Worm (Caenorhabditis elegans) whole organism, L4 larva: ENCODE results near the gene C04B4.4.
A peak's percentile ranks its signal among the peaks of the same experiment; 100 is the strongest.

ENCODE experiments used
- F10B5.3 ChIP-seq: sonication (generic microtip); optimal IDR thresholded peaks from 2 replicates; lab custom pipeline; 2016; ENCODE audit warnings: mild to moderate bottlenecking, missing genetic modification characterization, missing compliant biosample characterization
- T26A8.4 ChIP-seq: fragments of 200-800 bp; sonication (Bioruptor generic); IDR thresholded peaks from 2 replicates; pipeline ENCODE4 v1.3.6; 2022; ENCODE audit warnings: missing genetic modification characterization, missing compliant biosample characterization
- Y75B8A.6 ChIP-seq: fragments of 200-800 bp; sonication (Bioruptor generic); IDR thresholded peaks from 2 replicates; pipeline ENCODE4 v1.3.6; 2022; ENCODE audit warnings: missing genetic modification reagents, missing genetic modification characterization, missing compliant biosample characterization
- ZK337.2 ChIP-seq: fragments of 200-800 bp; sonication (Bioruptor generic); IDR thresholded peaks from 2 replicates; pipeline ENCODE4 v1.3.6; 2022; ENCODE audit warnings: missing genetic modification reagents, missing genetic modification characterization, missing compliant biosample characterization
- aly-2 ChIP-seq: sonication (generic microtip); optimal IDR thresholded peaks from 2 replicates; lab custom pipeline; 2018; ENCODE audit warnings: missing biosample characterization, missing genetic modification characterization
- arid-1 ChIP-seq: fragments of 200-800 bp; sonication (Bioruptor generic); conservative IDR thresholded peaks from 2 replicates; pipeline ENCODE4 v1.3.6; 2022; ENCODE audit warnings: missing genetic modification reagents, missing genetic modification characterization, missing compliant biosample characterization
- ceh-32 ChIP-seq: sonication (generic microtip); optimal IDR thresholded peaks from 2 replicates; lab custom pipeline; 2016; ENCODE audit warnings: mild to moderate bottlenecking, missing genetic modification characterization, missing compliant biosample characterization; ENCODE audit not compliant: poor library complexity
- ceh-44 ChIP-seq: fragments of 200-800 bp; sonication (Bioruptor generic); IDR thresholded peaks from 2 replicates; pipeline ENCODE4 v1.3.6; 2022; ENCODE audit warnings: missing genetic modification reagents, missing genetic modification characterization, missing compliant biosample characterization
- ces-1 ChIP-seq: fragments of 150-350 bp; sonication (generic microtip); optimal IDR thresholded peaks from 4 replicates; lab custom pipeline; 2014; ENCODE audit warnings: missing biosample characterization, missing genetic modification reagents, missing genetic modification characterization
- daf-12 ChIP-seq: fragments of 150-350 bp; optimal IDR thresholded peaks from 2 replicates; lab custom pipeline; 2014; ENCODE audit warnings: missing biosample characterization, missing genetic modification reagents, missing genetic modification characterization
- daf-16 ChIP-seq, 3 experiments: sonication (generic microtip); optimal IDR thresholded peaks; 2 replicates each; lab custom pipeline; 2016 to 2017; ENCODE audit warnings: missing genetic modification characterization in 3 of 3, missing genetic modification reagents in 3 of 3, mild to moderate bottlenecking in 2 of 3, missing compliant biosample characterization in 2 of 3, missing biosample characterization in 1 of 3, moderate library complexity in 1 of 3
- daf-19 ChIP-seq: fragments of 200-800 bp; sonication (Bioruptor generic); conservative IDR thresholded peaks from 2 replicates; pipeline ENCODE4 v1.3.6; 2022; ENCODE audit warnings: missing genetic modification characterization, missing compliant biosample characterization
- dmd-9 ChIP-seq: fragments of 200-800 bp; sonication (Bioruptor generic); IDR thresholded peaks from 2 replicates; pipeline ENCODE4 v1.3.6; 2022; ENCODE audit warnings: missing genetic modification reagents, missing genetic modification characterization, missing compliant biosample characterization
- dpl-1 ChIP-seq: fragments of 150-350 bp; optimal IDR thresholded peaks from 2 replicates; lab custom pipeline; 2014; ENCODE audit warnings: missing biosample characterization, missing genetic modification reagents, missing genetic modification characterization
- duxl-1 ChIP-seq: sonication (generic microtip); optimal IDR thresholded peaks from 2 replicates; lab custom pipeline; 2016; ENCODE audit warnings: mild to moderate bottlenecking, missing genetic modification characterization, moderate library complexity, missing compliant biosample characterization; ENCODE audit not compliant: poor library complexity
- dve-1 ChIP-seq: sonication (generic microtip); optimal IDR thresholded peaks from 2 replicates; lab custom pipeline; 2017; ENCODE audit warnings: antibody characterized with exemption, mild to moderate bottlenecking, missing genetic modification characterization, missing compliant biosample characterization; ENCODE audit not compliant: insufficient read depth
- lin-38 ChIP-seq: fragments of 200-800 bp; sonication (Bioruptor generic); IDR thresholded peaks from 2 replicates; pipeline ENCODE4 v1.3.6; 2022; ENCODE audit warnings: missing genetic modification reagents, missing genetic modification characterization, missing compliant biosample characterization
- mdl-1 ChIP-seq, 2 experiments: fragments of 150-350 bp in 1 of 2; sonication (generic microtip) in 1 of 2; optimal IDR thresholded peaks; 2 replicates each; lab custom pipeline; 2014 to 2017; ENCODE audit warnings: missing biosample characterization in 2 of 2, missing genetic modification characterization in 2 of 2
- mep-1 ChIP-seq: fragments of 150-350 bp; sonication (generic microtip); optimal IDR thresholded peaks from 3 replicates; lab custom pipeline; 2014; ENCODE audit warnings: missing biosample characterization, missing genetic modification characterization
- mxl-3 ChIP-seq: fragments of 200-800 bp; sonication (Bioruptor generic); optimal IDR thresholded peaks from 2 replicates; lab custom pipeline; 2018; ENCODE audit warnings: mild to moderate bottlenecking, missing genetic modification characterization, missing compliant biosample characterization
- nhr-42 ChIP-seq: fragments of 200-800 bp; sonication (Bioruptor generic); IDR thresholded peaks from 2 replicates; pipeline ENCODE4 v1.3.6; 2022; ENCODE audit warnings: missing genetic modification characterization, missing compliant biosample characterization
- nhr-48 ChIP-seq: sonication (generic microtip); optimal IDR thresholded peaks from 2 replicates; lab custom pipeline; 2016; ENCODE audit warnings: mild to moderate bottlenecking, missing genetic modification characterization, missing compliant biosample characterization
- pha-4 ChIP-seq, 2 experiments: fragments of 150-350 bp in 1 of 2; fragments of 200-800 bp in 1 of 2; sonication (Bioruptor generic) in 1 of 2; IDR thresholded peaks in 1 of 2; optimal IDR thresholded peaks in 1 of 2; 2 replicates each; pipeline versions ENCODE4 v1.3.6 to Lab custom; 2014 to 2022; ENCODE audit warnings: missing genetic modification characterization in 2 of 2, missing genetic modification reagents in 2 of 2, missing biosample characterization in 1 of 2, missing compliant biosample characterization in 1 of 2
- rbr-2 ChIP-seq: sonication (generic microtip); optimal IDR thresholded peaks from 2 replicates; lab custom pipeline; 2016; ENCODE audit warnings: missing genotype, missing genetic modification characterization, missing compliant biosample characterization
- snpc-1.2 ChIP-seq: fragments of 200-800 bp; sonication (Bioruptor generic); IDR thresholded peaks from 2 replicates; pipeline ENCODE4 v1.3.6; 2022; ENCODE audit warnings: missing genetic modification reagents, missing genetic modification characterization, missing compliant biosample characterization
- snpc-4 ChIP-seq: fragments of 150-350 bp; optimal IDR thresholded peaks from 2 replicates; lab custom pipeline; 2014; ENCODE audit warnings: missing biosample characterization, missing genetic modification characterization
- spr-1 ChIP-seq: sonication (generic microtip); optimal IDR thresholded peaks from 2 replicates; lab custom pipeline; 2016; ENCODE audit warnings: mild to moderate bottlenecking, missing genetic modification characterization, missing compliant biosample characterization
- spr-3 ChIP-seq: fragments of 200-800 bp; sonication (Bioruptor generic); optimal IDR thresholded peaks from 2 replicates; lab custom pipeline; 2018; ENCODE audit warnings: mild to moderate bottlenecking, missing genetic modification characterization, missing compliant biosample characterization
- tag-97 ChIP-seq: fragments of 200-800 bp; sonication (Bioruptor generic); IDR thresholded peaks from 2 replicates; pipeline ENCODE4 v1.3.6; 2022; ENCODE audit warnings: missing genetic modification characterization, missing compliant biosample characterization
- unc-130 ChIP-seq: sonication (generic microtip); optimal IDR thresholded peaks from 2 replicates; lab custom pipeline; 2016; ENCODE audit warnings: missing genetic modification reagents, missing genetic modification characterization, missing compliant biosample characterization
- unc-39 ChIP-seq: sonication (generic microtip); optimal IDR thresholded peaks from 2 replicates; lab custom pipeline; 2017; ENCODE audit warnings: missing biosample characterization, missing genetic modification characterization
- unc-62 ChIP-seq, 3 experiments: fragments of 150-350 bp in 1 of 3; sonication (generic microtip); optimal IDR thresholded peaks in 2 of 3; peaks in 1 of 3; 1 replicate in 1 of 3; 2 replicates in 2 of 3; lab custom pipeline; 2014 to 2017; ENCODE audit warnings: missing biosample characterization in 3 of 3, missing genetic modification characterization in 3 of 3, missing genetic modification reagents in 3 of 3, missing genotype in 1 of 3
- zip-11 ChIP-seq: fragments of 200-800 bp; sonication (Bioruptor generic); IDR thresholded peaks from 2 replicates; pipeline ENCODE4 v1.3.6; 2022; ENCODE audit warnings: missing genetic modification characterization, missing compliant biosample characterization
- ztf-11 ChIP-seq: fragments of 150-350 bp; optimal IDR thresholded peaks from 2 replicates; lab custom pipeline; 2014; ENCODE audit warnings: missing biosample characterization, missing genetic modification characterization

C04B4.4 gene

DNA sequence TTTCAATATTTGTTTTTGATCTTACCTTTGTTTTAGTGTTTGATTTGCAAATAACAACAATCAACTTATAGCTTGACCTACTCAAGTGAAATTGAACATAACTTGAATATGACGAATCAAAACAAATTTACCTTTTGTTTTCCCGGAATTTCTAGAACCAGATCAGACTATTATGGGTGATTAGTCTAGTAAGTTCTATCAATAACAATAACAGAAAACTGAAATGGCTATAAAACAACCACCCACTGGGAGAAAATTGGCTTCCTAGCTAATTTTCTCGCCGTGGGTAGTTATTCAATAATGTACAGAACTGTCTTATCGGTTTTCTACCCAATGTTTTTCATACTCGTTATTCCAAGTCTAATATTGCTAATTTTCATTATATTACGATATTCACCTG is 38.0 kb downstream of the C04B4.4 start, which contains the start of gene srd-45:
srd-45 (plus strand) TSS at position 301 of the 400 bp plus-strand sequence.
- TF ChIP-seq unc-130 (no peak), mep-1 (tag; lab: Kevin White, UChicago) (no peak), unc-62 (GFP tag; optimal IDR thresholded peaks at IDR 0.05 in 1 of 2; lab: Kevin White, UChicago) (peak in 1 of 2 experiments; percentile 7), unc-62 (tag; optimal IDR thresholded peaks at IDR 0.05; lab: Kevin White, UChicago) (no peak)

DNA sequence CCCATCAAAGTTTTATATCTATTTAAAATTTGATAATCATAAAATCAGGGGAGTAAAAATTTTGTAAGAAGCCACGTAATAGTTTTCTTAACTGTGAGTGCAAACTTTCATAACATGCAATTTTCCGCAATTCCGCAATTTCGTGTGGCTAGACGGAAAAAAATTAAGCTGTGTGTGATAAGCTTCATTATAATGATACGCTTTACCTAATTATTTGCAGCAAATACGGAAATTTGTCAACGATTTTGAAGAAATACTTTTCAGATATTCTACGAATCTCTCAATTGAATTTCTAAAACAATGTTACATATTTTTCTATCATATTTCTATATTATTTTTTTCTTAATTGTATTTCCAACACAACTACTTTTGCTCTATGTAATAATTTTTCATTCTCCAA is 41.2 kb downstream of the C04B4.4 start, which contains the start of gene srd-46:
srd-46 (plus strand) TSS at position 301 of the 400 bp plus-strand sequence.
- TF ChIP-seq F10B5.3 (tag; lab: Kevin White, UChicago) (no peak), mxl-3 (GFP tag; lab: Kevin White, UChicago) (no peak), ZK337.2 (no peak), dve-1 (tag; lab: Kevin White, UChicago) (no peak), spr-3 (GFP tag; lab: Kevin White, UChicago) (no peak), unc-39 (tag; lab: Kevin White, UChicago) (no peak), T26A8.4 (GFP tag; lab: Robert Waterston, UW) (no peak), tag-97 (GFP tag; lab: Robert Waterston, UW) (no peak), arid-1 (no peak), daf-12 (no peak), ceh-32 (tag; lab: Kevin White, UChicago) (no peak)

DNA sequence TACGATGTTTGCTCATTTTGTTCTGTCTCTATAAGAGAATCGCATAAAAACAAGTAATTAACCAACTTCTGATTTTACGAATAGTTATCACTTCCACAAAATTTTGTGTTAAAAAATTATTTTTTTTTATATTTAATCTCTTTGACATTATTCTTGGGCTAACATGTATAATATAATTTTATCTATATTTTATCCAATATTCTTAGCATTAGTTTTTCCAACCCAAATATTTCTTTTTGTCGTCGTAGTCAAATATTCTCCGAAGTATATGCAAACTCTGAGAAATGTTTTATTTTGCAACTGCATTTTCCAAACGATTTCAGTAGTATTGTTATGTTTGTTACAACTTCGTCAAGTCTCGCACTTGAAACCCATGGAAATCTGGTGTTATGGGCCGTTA is 42.8 kb downstream of the C04B4.4 start, which contains the start of gene srd-47:
srd-47 (plus strand) TSS at position 164 of the 400 bp plus-strand sequence.
- TF ChIP-seq unc-62 (GFP tag; optimal IDR thresholded peaks at IDR 0.05 in 1 of 2; lab: Kevin White, UChicago) = peak in 1 of 2 experiments; percentile 56
- TF ChIP-seq unc-62 (tag; optimal IDR thresholded peaks at IDR 0.05; lab: Kevin White, UChicago) = no peak
- TF ChIP-seq lin-38 = no peak
- no peak for TF ChIP-seq ztf-11 (tag; lab: Kevin White, UChicago)

DNA sequence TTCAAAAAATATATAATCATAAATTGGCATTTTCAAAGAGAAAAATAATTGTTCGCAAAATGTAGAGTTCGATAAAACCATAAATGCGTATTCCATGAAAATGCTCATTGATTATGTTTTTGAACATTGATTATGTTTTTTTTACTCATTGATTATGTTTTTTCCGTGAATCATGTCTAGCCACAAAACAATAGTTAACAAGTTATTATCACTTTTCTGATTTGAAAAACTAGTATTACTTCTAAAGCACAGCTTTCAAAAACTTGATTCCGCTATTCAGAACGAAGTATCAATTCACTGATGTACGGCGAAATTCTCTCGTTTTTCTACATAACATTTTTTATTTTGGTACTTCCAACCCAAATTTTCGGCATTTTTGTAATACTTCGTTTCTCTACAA is 45.2 kb downstream of the C04B4.4 start, which contains the start of gene srd-48:
srd-48 (plus strand) TSS at position 301 of the 400 bp plus-strand sequence.
- TF ChIP-seq nhr-48 (tag; lab: Kevin White, UChicago) = no peak
- no peak for TF ChIP-seq dpl-1 (GFP tag; lab: Kevin White, UChicago)
- no peak for TF ChIP-seq ces-1 (GFP tag; lab: Kevin White, UChicago)
- TF ChIP-seq zip-11 (GFP tag; lab: Robert Waterston, UW) = no peak
- no peak for TF ChIP-seq snpc-4 (tag; lab: Kevin White, UChicago)
- TF ChIP-seq, all 104 proteins: peak for 0

DNA sequence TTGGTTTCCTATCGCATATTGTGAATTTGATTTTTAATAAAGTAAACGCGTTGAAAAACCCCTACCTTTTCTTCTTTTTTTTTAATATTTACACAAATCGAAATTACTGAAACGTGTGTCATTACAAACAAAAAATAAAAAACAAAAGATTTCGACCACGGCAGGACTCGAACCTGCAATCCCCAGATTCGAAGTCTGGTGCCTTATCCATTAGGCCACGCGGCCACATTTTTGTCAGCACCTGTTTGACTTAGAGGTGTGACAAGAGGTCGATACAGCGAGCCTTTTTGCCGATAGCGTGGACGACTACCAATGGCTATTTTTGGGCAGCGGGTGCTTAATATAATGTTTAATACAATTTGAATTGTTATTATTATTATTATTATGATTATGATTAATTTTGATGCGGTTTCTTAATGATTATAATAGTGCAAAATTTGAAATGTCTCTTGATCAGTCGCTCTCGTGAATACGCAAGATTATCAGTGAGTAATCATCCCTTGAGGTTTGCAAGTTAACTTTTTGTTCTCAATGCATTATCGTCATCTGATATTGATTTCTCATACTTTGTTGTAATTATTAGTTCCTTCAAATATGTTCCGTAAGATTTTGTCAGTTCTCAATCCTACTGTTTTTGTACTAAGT is 47.3 kb downstream of the C04B4.4 start, which contains the start of gene srd-44:
srd-44 (plus strand) TSS at position 595 of the 645 bp plus-strand sequence.
- TF ChIP-seq dmd-9 (0 out of 2 replicates have a peak, but pooled peaks have one; percentile 21), ZK337.2 (no peak), pha-4 (GFP tag; IDR thresholded peaks at IDR 0.05; lab: Robert Waterston, UW) (peak; percentile 73; the same call in 1 of the 2 replicates), pha-4 (tag; optimal IDR thresholded peaks at IDR 0.05; lab: Kevin White, UChicago) (no peak), spr-1 (tag; lab: Kevin White, UChicago) (peak; percentile 4), daf-16 (GFP tag; optimal IDR thresholded peaks at IDR 0.05; lab: Kevin White, UChicago) (peak; percentile 8 to 30), daf-16 (tag; optimal IDR thresholded peaks at IDR 0.05; lab: Kevin White, UChicago) (no peak), aly-2 (tag; lab: Kevin White, UChicago) (no peak), mdl-1 (tag; optimal IDR thresholded peaks at IDR 0.05; lab: Kevin White, UChicago) (peak in 1 of 2 experiments; percentile 2), rbr-2 (tag; lab: Kevin White, UChicago) (no peak), snpc-1.2 (GFP tag; lab: Robert Waterston, UW) (peak; percentile 88), nhr-48 (tag; lab: Kevin White, UChicago) (peak; percentile 43), duxl-1 (tag; lab: Kevin White, UChicago) (peak; percentile 39), Y75B8A.6 (0 out of 2 replicates have a peak, but pooled peaks have one; percentile 47), nhr-42 (GFP tag; lab: Robert Waterston, UW) (0 out of 2 replicates have a peak, but pooled peaks have one; percentile 47), daf-19 (peak; percentile 74), ceh-44 (GFP tag; lab: Robert Waterston, UW) (0 out of 2 replicates have a peak, but pooled peaks have one; percentile 5)
- TF ChIP-seq, all 104 proteins: peak for 12
